Fruit fly (Drosophila melanogaster) whole organism, embryonic: ENCODE results near the gene CG13380.

ENCODE experiments used
- Abd-B ChIP-seq: fragments of 200-800 bp; sonication (Bioruptor generic); optimal IDR thresholded peaks from 2 replicates; lab custom pipeline; 2018; ENCODE audit warnings: missing biosample characterization, mild to moderate bottlenecking, missing genetic modification characterization, moderate library complexity
- CG1024 ChIP-seq: fragments of 200-800 bp; sonication (Bioruptor generic); IDR thresholded peaks from 2 replicates; pipeline ENCODE4 v1.3.6; 2022; ENCODE audit warnings: missing biosample characterization, missing genetic modification characterization
- CG10462 ChIP-seq: fragments of 200-800 bp; sonication (Bioruptor generic); optimal IDR thresholded peaks from 2 replicates; lab custom pipeline; 2016; ENCODE audit warnings: missing biosample characterization, missing genetic modification characterization
- CG10654 ChIP-seq: fragments of 200-800 bp; sonication (Bioruptor generic); optimal IDR thresholded peaks from 2 replicates; lab custom pipeline; 2016; ENCODE audit warnings: missing biosample characterization, missing genetic modification characterization
- CG12942 ChIP-seq: fragments of 200-800 bp; sonication (Bioruptor generic); optimal IDR thresholded peaks from 3 replicates; lab custom pipeline; 2016; ENCODE audit warnings: missing biosample characterization, missing genetic modification characterization
- CG14667 ChIP-seq: fragments of 200-800 bp; sonication (Bioruptor generic); IDR thresholded peaks from 2 replicates; pipeline ENCODE4 v1.3.6; 2022; ENCODE audit warnings: missing biosample characterization, missing genetic modification characterization
- CG14965 ChIP-seq: fragments of 200-800 bp; sonication (Bioruptor generic); optimal IDR thresholded peaks from 2 replicates; lab custom pipeline; 2016; ENCODE audit warnings: missing biosample characterization, missing genetic modification characterization, borderline replicate concordance
- CG15269 ChIP-seq: fragments of 200-800 bp; sonication (Bioruptor generic); optimal IDR thresholded peaks from 2 replicates; lab custom pipeline; 2018; ENCODE audit warnings: missing biosample characterization, mild to moderate bottlenecking, missing genetic modification characterization, moderate library complexity
- CG15514 ChIP-seq: fragments of 200-800 bp; sonication (Bioruptor generic); optimal IDR thresholded peaks from 3 replicates; lab custom pipeline; 2017; ENCODE audit warnings: missing biosample characterization, missing genetic modification characterization, mild to moderate bottlenecking, moderate library complexity, missing genetic modification reagents
- CG17802 ChIP-seq: fragments of 200-800 bp; sonication (Bioruptor generic); optimal IDR thresholded peaks from 2 replicates; lab custom pipeline; 2018; ENCODE audit warnings: missing biosample characterization, mild to moderate bottlenecking, missing genetic modification characterization, moderate library complexity
- CG18476 ChIP-seq: fragments of 200-800 bp; sonication (Bioruptor generic); optimal IDR thresholded peaks from 2 replicates; lab custom pipeline; 2016; ENCODE audit warnings: missing biosample characterization, mild to moderate bottlenecking, missing genetic modification characterization
- CG18599 ChIP-seq: fragments of 200-800 bp; sonication (Bioruptor generic); optimal IDR thresholded peaks from 3 replicates; lab custom pipeline; 2017; ENCODE audit warnings: missing biosample characterization, missing genetic modification characterization, mild to moderate bottlenecking, moderate library complexity, missing genetic modification reagents
- CG32772 ChIP-seq: fragments of 200-800 bp; sonication (Bioruptor generic); IDR thresholded peaks from 2 replicates; pipeline ENCODE4 v1.3.6; 2022; ENCODE audit warnings: missing biosample characterization, missing genetic modification characterization
- CG34376 ChIP-seq: fragments of 200-800 bp; sonication (Bioruptor generic); optimal IDR thresholded peaks from 2 replicates; lab custom pipeline; 2018; ENCODE audit warnings: missing biosample characterization, mild to moderate bottlenecking, missing genetic modification characterization
- CG7372 ChIP-seq: fragments of 200-800 bp; sonication (Bioruptor generic); IDR thresholded peaks from 2 replicates; pipeline ENCODE4 v1.3.6; 2022; ENCODE audit warnings: missing biosample characterization, missing genetic modification characterization
- CG7745 ChIP-seq: fragments of 200-800 bp; sonication (Bioruptor generic); optimal IDR thresholded peaks from 2 replicates; lab custom pipeline; 2018; ENCODE audit warnings: missing biosample characterization, mild to moderate bottlenecking, missing genetic modification characterization, moderate library complexity
- CG8765 ChIP-seq: fragments of 200-800 bp; sonication (Bioruptor generic); IDR thresholded peaks from 2 replicates; pipeline ENCODE4 v1.3.6; 2022; ENCODE audit warnings: missing biosample characterization, missing genetic modification characterization
- CHES-1-like ChIP-seq: fragments of 200-800 bp; sonication (Bioruptor generic); optimal IDR thresholded peaks from 2 replicates; lab custom pipeline; 2016; ENCODE audit warnings: missing biosample characterization, missing genetic modification characterization
- CrebB ChIP-seq: fragments of 200-800 bp; sonication (Bioruptor generic); optimal IDR thresholded peaks from 3 replicates; lab custom pipeline; 2018; ENCODE audit warnings: missing biosample characterization, mild to moderate bottlenecking, missing genetic modification characterization
- D ChIP-seq, 2 experiments: fragments of 200-800 bp in 1 of 2; fragments of >200 bp in 1 of 2; sonication (Bioruptor generic) in 1 of 2; optimal IDR thresholded peaks; 2 replicates in 1 of 2; 3 replicates in 1 of 2; lab custom pipeline; 2017; ENCODE audit warnings: mild to moderate bottlenecking in 1 of 2, missing biosample characterization in 1 of 2, missing genetic modification characterization in 1 of 2, missing genetic modification reagents in 1 of 2
- Dip2 ChIP-seq: fragments of 200-800 bp; sonication (Bioruptor generic); IDR thresholded peaks from 2 replicates; pipeline ENCODE4 v1.3.6; 2022; ENCODE audit warnings: missing biosample characterization, missing genetic modification characterization
- E2f1 ChIP-seq: fragments of 200-800 bp; sonication (Bioruptor generic); IDR thresholded peaks from 2 replicates; pipeline ENCODE4 v1.3.6; 2022; ENCODE audit warnings: missing biosample characterization, missing genetic modification characterization
- Fer1 ChIP-seq: fragments of 200-800 bp; sonication (Bioruptor generic); optimal IDR thresholded peaks from 2 replicates; lab custom pipeline; 2017; ENCODE audit warnings: missing biosample characterization, mild to moderate bottlenecking, missing genetic modification characterization
- GATAe ChIP-seq: fragments of 200-800 bp; sonication (Bioruptor generic); conservative IDR thresholded peaks from 2 replicates; pipeline ENCODE4 v1.3.6; 2022; ENCODE audit warnings: missing biosample characterization, missing genetic modification characterization
- Hmr ChIP-seq: fragments of 200-800 bp; sonication (Bioruptor generic); optimal IDR thresholded peaks from 3 replicates; lab custom pipeline; 2017; ENCODE audit warnings: mild to moderate bottlenecking, missing biosample characterization, missing genetic modification reagents, missing genetic modification characterization
- Hr39 ChIP-seq: fragments of >200 bp; optimal IDR thresholded peaks from 2 replicates; lab custom pipeline; 2017
- Lim3 ChIP-seq: fragments of 200-800 bp; sonication (Bioruptor generic); IDR thresholded peaks from 2 replicates; pipeline ENCODE4 v1.3.6; 2022; ENCODE audit warnings: missing biosample characterization, missing genetic modification characterization
- Pdp1 ChIP-seq, 2 experiments: fragments of 200-800 bp; sonication (Bioruptor generic); optimal IDR thresholded peaks; 3 replicates each; lab custom pipeline; 2016; ENCODE audit warnings: missing biosample characterization in 2 of 2, missing genetic modification characterization in 2 of 2, mild to moderate bottlenecking in 1 of 2, moderate library complexity in 1 of 2
- Poxn ChIP-seq: fragments of 200-800 bp; sonication (Bioruptor generic); IDR thresholded peaks from 2 replicates; pipeline ENCODE4 v1.3.6; 2022; ENCODE audit warnings: missing biosample characterization, missing genetic modification characterization
- Ravus ChIP-seq: fragments of 200-800 bp; sonication (Bioruptor generic); IDR thresholded peaks from 2 replicates; pipeline ENCODE4 v1.3.6; 2022; ENCODE audit warnings: missing biosample characterization, missing genetic modification characterization
- Taf1 ChIP-seq: fragments of 200-800 bp; sonication (Bioruptor generic); IDR thresholded peaks from 2 replicates; pipeline ENCODE4 v1.3.6; 2022; ENCODE audit warnings: missing biosample characterization, missing genetic modification characterization
- Usf ChIP-seq: fragments of 200-800 bp; sonication (Bioruptor generic); optimal IDR thresholded peaks from 2 replicates; lab custom pipeline; 2017; ENCODE audit warnings: missing genotype, missing biosample characterization, missing genetic modification characterization
- ab ChIP-seq: fragments of 200-800 bp; sonication (Bioruptor generic); optimal IDR thresholded peaks from 2 replicates; lab custom pipeline; 2016; ENCODE audit warnings: missing biosample characterization, missing genetic modification characterization
- abd-A ChIP-seq: fragments of 200-800 bp; sonication (Bioruptor generic); optimal IDR thresholded peaks from 3 replicates; lab custom pipeline; 2019; ENCODE audit warnings: missing biosample characterization, mild to moderate bottlenecking, missing genetic modification characterization, moderate library complexity
- ash1 ChIP-seq: fragments of 200-800 bp; sonication (Bioruptor generic); optimal IDR thresholded peaks from 2 replicates; lab custom pipeline; 2018; ENCODE audit warnings: missing biosample characterization, mild to moderate bottlenecking, missing genetic modification characterization
- crp ChIP-seq, 2 experiments: fragments of 200-800 bp; sonication (Bioruptor generic); optimal IDR thresholded peaks; 2 replicates in 1 of 2; 3 replicates in 1 of 2; lab custom pipeline; 2017; ENCODE audit warnings: missing biosample characterization in 2 of 2, missing genetic modification characterization in 2 of 2, mild to moderate bottlenecking in 1 of 2, moderate library complexity in 1 of 2
- dmrt99B ChIP-seq: fragments of 200-800 bp; sonication (Bioruptor generic); optimal IDR thresholded peaks from 2 replicates; lab custom pipeline; 2018; ENCODE audit warnings: missing biosample characterization, mild to moderate bottlenecking, missing genetic modification characterization, moderate library complexity
- dysf ChIP-seq: fragments of 200-800 bp; sonication (Bioruptor generic); IDR thresholded peaks from 3 replicates; pipeline ENCODE4 v1.3.6; 2022; ENCODE audit warnings: missing biosample characterization, missing genetic modification characterization
- grn ChIP-seq: fragments of 200-800 bp; sonication (Bioruptor generic); optimal IDR thresholded peaks from 3 replicates; lab custom pipeline; 2017; ENCODE audit warnings: missing biosample characterization, missing genetic modification characterization
- ham ChIP-seq: fragments of 200-800 bp; sonication (Bioruptor generic); IDR thresholded peaks from 2 replicates; pipeline ENCODE4 v1.3.6; 2022; ENCODE audit warnings: missing biosample characterization, missing genetic modification characterization
- inv ChIP-seq: fragments of 200-800 bp; sonication (Bioruptor generic); IDR thresholded peaks from 2 replicates; pipeline ENCODE4 v1.3.6; 2022; ENCODE audit warnings: missing biosample characterization, missing genetic modification characterization; ENCODE audit not compliant: partially characterized antibody
- kni ChIP-seq: fragments of 200-800 bp; sonication (Bioruptor generic); optimal IDR thresholded peaks from 3 replicates; lab custom pipeline; 2017; ENCODE audit warnings: mild to moderate bottlenecking, missing biosample characterization, missing genetic modification reagents, missing genetic modification characterization
- nom ChIP-seq: fragments of 200-800 bp; sonication (Bioruptor generic); optimal IDR thresholded peaks from 2 replicates; lab custom pipeline; 2017; ENCODE audit warnings: missing biosample characterization, missing genetic modification characterization, mild to moderate bottlenecking, moderate library complexity, missing genetic modification reagents
- prd ChIP-seq, 3 experiments: fragments of >200 bp in 2 of 3; fragments of 200-800 bp in 1 of 3; sonication (Bioruptor generic) in 1 of 3; optimal IDR thresholded peaks in 2 of 3; IDR thresholded peaks in 1 of 3; 2 replicates in 2 of 3; 3 replicates in 1 of 3; pipeline versions ENCODE4 v1.3.6 to Lab custom; 2017 to 2022; ENCODE audit warnings: missing biosample characterization in 1 of 3, missing genetic modification characterization in 1 of 3
- run ChIP-seq: fragments of 200-800 bp; sonication (Bioruptor generic); optimal IDR thresholded peaks from 3 replicates; lab custom pipeline; 2018; ENCODE audit warnings: missing biosample characterization, mild to moderate bottlenecking, missing genetic modification characterization
- seq ChIP-seq: fragments of 200-800 bp; sonication (Bioruptor generic); IDR thresholded peaks from 2 replicates; pipeline ENCODE4 v1.3.6; 2022; ENCODE audit warnings: missing biosample characterization, missing genetic modification characterization
- slou ChIP-seq: fragments of 200-800 bp; sonication (Bioruptor generic); optimal IDR thresholded peaks from 3 replicates; lab custom pipeline; 2016; ENCODE audit warnings: missing biosample characterization, missing genetic modification characterization
- sr ChIP-seq: fragments of 200-800 bp; sonication (Bioruptor generic); IDR thresholded peaks from 3 replicates; pipeline ENCODE4 v1.3.6; 2022; ENCODE audit warnings: missing biosample characterization, missing genetic modification characterization
- wek ChIP-seq: fragments of 200-800 bp; sonication (Bioruptor generic); optimal IDR thresholded peaks from 3 replicates; lab custom pipeline; 2018; ENCODE audit warnings: missing biosample characterization, mild to moderate bottlenecking, missing genetic modification characterization, moderate library complexity
- zfh1 ChIP-seq: fragments of 200-800 bp; sonication (Bioruptor generic); IDR thresholded peaks from 3 replicates; pipeline ENCODE4 v1.3.6; 2022; ENCODE audit warnings: missing biosample characterization, missing genetic modification characterization

Gene CG13380

dm6 chr3L:18632187-18632635, 14.5 kb upstream of the CG13380 start (continued):
- TF ChIP-seq abd-A (tag; lab: Kevin White, UChicago) (no peak), dysf (GFP tag; lab: Robert Waterston, UW) (no peak), seq (GFP tag; lab: Robert Waterston, UW) (no peak; the same call in 1 of the 2 replicates), CG14667 (no peak), Usf (GFP tag; lab: Kevin White, UChicago) (no peak), CG12942 (GFP tag; lab: Kevin White, UChicago) (no peak), CG34376 (peak; percentile 39), run (tag; lab: Kevin White, UChicago) (no peak), Pdp1 (GFP tag; optimal IDR thresholded peaks at IDR 0.05; lab: Kevin White, UChicago) (no peak), CG14965 (GFP tag; lab: Kevin White, UChicago) (no peak), CrebB (no peak), Ravus (GFP tag; lab: Robert Waterston, UW) (no peak), GATAe (GFP tag; lab: Robert Waterston, UW) (peak; percentile 32; the same call in 1 of the 2 replicates), CG10462 (GFP tag; lab: Kevin White, UChicago) (no peak), wek (GFP tag; lab: Kevin White, UChicago) (no peak), ash1 (GFP tag; lab: Kevin White, UChicago) (no peak), CG17802 (tag; lab: Kevin White, UChicago) (no peak), CG18476 (GFP tag; lab: Kevin White, UChicago) (no peak), CG8765 (GFP tag; lab: Robert Waterston, UW) (no peak), CHES-1-like (GFP tag; lab: Kevin White, UChicago) (no peak), slou (GFP tag; lab: Kevin White, UChicago) (no peak), nom (GFP tag; lab: Kevin White, UChicago) (no peak), CG15269 (no peak), crp (GFP tag; optimal IDR thresholded peaks at IDR 0.05; lab: Kevin White, UChicago) (no peak), CG1024 (no peak), CG10654 (GFP tag; lab: Kevin White, UChicago) (no peak), CG32772 (GFP tag; lab: Robert Waterston, UW) (no peak), Lim3 (GFP tag; lab: Robert Waterston, UW) (no peak), Fer1 (GFP tag; lab: Kevin White, UChicago) (peak; percentile 11), CG7372 (no peak), zfh1 (GFP tag; lab: Robert Waterston, UW) (no peak), ab (GFP tag; lab: Kevin White, UChicago) (no peak), D (optimal IDR thresholded peaks at IDR 0.05; lab: Kevin White, UChicago) (no peak), D (GFP tag; optimal IDR thresholded peaks at IDR 0.05; lab: Kevin White, UChicago) (no peak), Abd-B (GFP tag; lab: Kevin White, UChicago) (no peak), sr (GFP tag; lab: Robert Waterston, UW) (no peak), Poxn (GFP tag; lab: Robert Waterston, UW) (no peak), Dip2 (no peak), CG18599 (GFP tag; lab: Kevin White, UChicago) (no peak), CG7745 (tag; lab: Kevin White, UChicago) (no peak), Hr39 (no peak), Hmr (GFP tag; lab: Kevin White, UChicago) (peak; percentile 3), Taf1 (GFP tag; lab: Robert Waterston, UW) (no peak), inv (GFP tag; lab: Robert Waterston, UW) (no peak), E2f1 (GFP tag; lab: Robert Waterston, UW) (no peak), grn (GFP tag; lab: Kevin White, UChicago) (peak; percentile 57), ham (no peak), kni (GFP tag; lab: Kevin White, UChicago) (no peak), prd (optimal IDR thresholded peaks at IDR 0.05; lab: Kevin White, UChicago) (no peak), prd (GFP tag; IDR thresholded peaks at IDR 0.05; lab: Robert Waterston, UW) (no peak), dmrt99B (no peak), CG15514 (GFP tag; lab: Kevin White, UChicago) (peak; percentile 5)
